Worm (Caenorhabditis elegans) whole organism, L3 larva: Measurements from ENCODE around the gene T28D9.16.
A peak's percentile ranks its signal among the peaks of the same experiment; 100 is the strongest.

Experiments
- R02D3.7 ChIP-seq: fragments of 150-350 bp; optimal IDR thresholded peaks from 2 replicates; lab custom pipeline; 2014; ENCODE audit warnings: missing biosample characterization, missing genetic modification characterization
- ZK546.5 ChIP-seq: sonication (generic microtip); optimal IDR thresholded peaks from 2 replicates; lab custom pipeline; 2017; ENCODE audit warnings: missing biosample characterization, missing genetic modification characterization
- aly-2 ChIP-seq: fragments of 150-350 bp; optimal IDR thresholded peaks from 2 replicates; lab custom pipeline; 2014; ENCODE audit warnings: missing biosample characterization, missing genetic modification characterization
- ama-1 ChIP-seq: fragments of 150-350 bp; optimal IDR thresholded peaks from 2 replicates; lab custom pipeline; 2018
- ceh-16 ChIP-seq: sonication (generic microtip); optimal IDR thresholded peaks from 2 replicates; lab custom pipeline; 2017; ENCODE audit warnings: missing biosample characterization, missing genetic modification characterization
- ceh-28 ChIP-seq: fragments of 150-350 bp; optimal IDR thresholded peaks from 2 replicates; lab custom pipeline; 2014; ENCODE audit warnings: missing biosample characterization, missing genetic modification reagents, missing genetic modification characterization
- ceh-82 ChIP-seq: fragments of 150-350 bp; optimal IDR thresholded peaks from 2 replicates; lab custom pipeline; 2014; ENCODE audit warnings: missing biosample characterization, missing genetic modification characterization
- ceh-9 ChIP-seq: sonication (generic microtip); optimal IDR thresholded peaks from 2 replicates; lab custom pipeline; 2018; ENCODE audit warnings: missing biosample characterization, missing genetic modification characterization
- daf-12 ChIP-seq: fragments of 150-350 bp; optimal IDR thresholded peaks from 2 replicates; lab custom pipeline; 2014; ENCODE audit warnings: missing biosample characterization, missing genetic modification reagents, missing genetic modification characterization
- egl-27 ChIP-seq: sonication (generic microtip); optimal IDR thresholded peaks from 4 replicates; lab custom pipeline; 2017; ENCODE audit warnings: missing biosample characterization, missing genetic modification reagents, missing genetic modification characterization
- egl-5 ChIP-seq: fragments of 150-350 bp; optimal IDR thresholded peaks from 2 replicates; lab custom pipeline; 2017; ENCODE audit warnings: missing biosample characterization, missing genetic modification reagents, missing genetic modification characterization, inconsistent platforms
- elt-1 ChIP-seq: fragments of 150-350 bp; optimal IDR thresholded peaks from 2 replicates; lab custom pipeline; 2014; ENCODE audit warnings: missing biosample characterization, missing genetic modification characterization
- elt-2 ChIP-seq: sonication (generic microtip); optimal IDR thresholded peaks from 2 replicates; lab custom pipeline; 2016; ENCODE audit warnings: missing genetic modification reagents, mild to moderate bottlenecking, missing genetic modification characterization, missing compliant biosample characterization
- elt-3 ChIP-seq, 3 experiments: fragments of 150-350 bp in 1 of 3; sonication (generic microtip) in 2 of 3; optimal IDR thresholded peaks; 2 replicates in 2 of 3; 4 replicates in 1 of 3; lab custom pipeline; 2014 to 2017; ENCODE audit warnings: missing biosample characterization in 3 of 3, missing genetic modification characterization in 3 of 3
- fkh-10 ChIP-seq: sonication (generic microtip); optimal IDR thresholded peaks from 2 replicates; lab custom pipeline; 2017; ENCODE audit warnings: missing biosample characterization, missing genetic modification reagents, missing genetic modification characterization
- fkh-2 ChIP-seq: fragments of 150-350 bp; optimal IDR thresholded peaks from 2 replicates; lab custom pipeline; 2014; ENCODE audit warnings: missing biosample characterization, missing genetic modification reagents, missing genetic modification characterization
- fos-1 ChIP-seq: fragments of 150-350 bp; optimal IDR thresholded peaks from 2 replicates; lab custom pipeline; 2014; ENCODE audit warnings: missing biosample characterization, missing genetic modification characterization
- hmg-11 ChIP-seq: sonication (generic microtip); optimal IDR thresholded peaks from 2 replicates; lab custom pipeline; 2016; ENCODE audit warnings: missing genetic modification characterization, missing compliant biosample characterization
- lin-15B ChIP-seq: fragments of 150-350 bp; optimal IDR thresholded peaks from 2 replicates; lab custom pipeline; 2014; ENCODE audit warnings: missing biosample characterization, missing genetic modification characterization
- lin-39 ChIP-seq: fragments of 150-350 bp; optimal IDR thresholded peaks from 2 replicates; lab custom pipeline; 2018; ENCODE audit warnings: missing biosample characterization, missing genetic modification reagents, missing genetic modification characterization
- lsy-12 ChIP-seq: sonication (generic microtip); optimal IDR thresholded peaks from 2 replicates; lab custom pipeline; 2016; ENCODE audit warnings: mild to moderate bottlenecking, missing genetic modification characterization, missing compliant biosample characterization
- mdl-1 ChIP-seq: fragments of 150-350 bp; optimal IDR thresholded peaks from 2 replicates; lab custom pipeline; 2014; ENCODE audit warnings: missing biosample characterization, missing genetic modification characterization
- nfya-1 ChIP-seq: sonication (generic microtip); optimal IDR thresholded peaks from 2 replicates; lab custom pipeline; 2017; ENCODE audit warnings: missing genetic modification characterization, mild to moderate bottlenecking, missing compliant biosample characterization, antibody characterized with exemption, moderate library complexity; ENCODE audit not compliant: insufficient read depth
- nhr-11 ChIP-seq: fragments of 150-350 bp; optimal IDR thresholded peaks from 2 replicates; lab custom pipeline; 2014; ENCODE audit warnings: missing biosample characterization, missing genetic modification characterization
- nhr-23 ChIP-seq: fragments of 150-350 bp; optimal IDR thresholded peaks from 2 replicates; lab custom pipeline; 2014; ENCODE audit warnings: missing biosample characterization, missing genetic modification reagents, missing genetic modification characterization
- nhr-237 ChIP-seq: fragments of 150-350 bp; optimal IDR thresholded peaks from 2 replicates; lab custom pipeline; 2014; ENCODE audit warnings: missing biosample characterization, missing genetic modification characterization
- nhr-25 ChIP-seq: sonication (generic microtip); optimal IDR thresholded peaks from 2 replicates; lab custom pipeline; 2017; ENCODE audit warnings: missing biosample characterization, missing genetic modification characterization
- nhr-28 ChIP-seq: fragments of 150-350 bp; optimal IDR thresholded peaks from 2 replicates; lab custom pipeline; 2014; ENCODE audit warnings: missing biosample characterization, missing genetic modification characterization
- nhr-43 ChIP-seq: sonication (generic microtip); optimal IDR thresholded peaks from 2 replicates; lab custom pipeline; 2016; ENCODE audit warnings: mild to moderate bottlenecking, missing genetic modification characterization, missing compliant biosample characterization; ENCODE audit not compliant: poor library complexity, severe bottlenecking
- nhr-76 ChIP-seq: fragments of 150-350 bp; sonication (generic microtip); optimal IDR thresholded peaks from 5 replicates; lab custom pipeline; 2014; ENCODE audit warnings: missing biosample characterization, missing genetic modification characterization
- nhr-77 ChIP-seq: fragments of 150-350 bp; optimal IDR thresholded peaks from 2 replicates; lab custom pipeline; 2014; ENCODE audit warnings: missing biosample characterization, missing genetic modification characterization
- pha-4 ChIP-seq: fragments of 150-350 bp; optimal IDR thresholded peaks from 2 replicates; lab custom pipeline; 2014; ENCODE audit warnings: missing biosample characterization, missing genetic modification reagents, missing genetic modification characterization
- pqm-1 ChIP-seq: fragments of 150-350 bp; optimal IDR thresholded peaks from 2 replicates; lab custom pipeline; 2017; ENCODE audit warnings: missing biosample characterization, missing genetic modification characterization, inconsistent platforms
- skn-1 ChIP-seq: fragments of 150-350 bp; optimal IDR thresholded peaks from 2 replicates; lab custom pipeline; 2014; ENCODE audit warnings: missing biosample characterization, missing genetic modification characterization
- snpc-4 ChIP-seq: fragments of 150-350 bp; optimal IDR thresholded peaks from 2 replicates; lab custom pipeline; 2014; ENCODE audit warnings: missing biosample characterization, missing genetic modification characterization
- zag-1 ChIP-seq: fragments of 150-350 bp; optimal IDR thresholded peaks from 2 replicates; lab custom pipeline; 2014; ENCODE audit warnings: missing biosample characterization, missing genetic modification characterization
- ztf-11 ChIP-seq: fragments of 150-350 bp; optimal IDR thresholded peaks from 2 replicates; lab custom pipeline; 2014; ENCODE audit warnings: missing biosample characterization, missing genetic modification characterization

T28D9.16 gene

ce11 chrII:6448656-6449055, 26.8 kb upstream of the T28D9.16 start:
- TF ChIP-seq ZK546.5: no peak
- no peak for TF ChIP-seq fos-1
- peak; percentile 53 for TF ChIP-seq elt-2
- peak; percentile 9 for TF ChIP-seq pqm-1
- no peak for TF ChIP-seq nhr-77 (tag; lab: Kevin White, UChicago)
- TF ChIP-seq nhr-76 (tag; lab: Kevin White, UChicago): no peak
- no peak for TF ChIP-seq elt-3 (tag; optimal IDR thresholded peaks at IDR 0.05; lab: Kevin White, UChicago)
- no peak for TF ChIP-seq hmg-11
- TF ChIP-seq R02D3.7: no peak
- TF ChIP-seq nhr-23: peak; percentile 14
- no peak for TF ChIP-seq egl-27
- no peak for TF ChIP-seq lin-15B (tag; lab: Kevin White, UChicago)
- peak; percentile 52 for TF ChIP-seq nhr-25 (tag; lab: Kevin White, UChicago)
- no peak for TF ChIP-seq zag-1 (tag; lab: Kevin White, UChicago)
- TF ChIP-seq nhr-237 (tag; lab: Kevin White, UChicago): no peak
- TF ChIP-seq elt-1 (tag; lab: Kevin White, UChicago): no peak
- no peak for TF ChIP-seq nhr-28
- TF ChIP-seq skn-1 (tag; lab: Kevin White, UChicago): no peak

- TF ChIP-seq elt-2 (peak; percentile 37), nhr-237 (tag; lab: Kevin White, UChicago) (no peak), fkh-10 (GFP tag; lab: Kevin White, UChicago) (no peak)
These were observed 25.8 kb upstream of the T28D9.16 start, which contains the start of gene nhr-22 for ce11 chrII:6449656-6450055. Gene nhr-22 (minus strand): TSS chrII:6449792.

- TF ChIP-seq nhr-76 (tag; lab: Kevin White, UChicago) (no peak), elt-1 (tag; lab: Kevin White, UChicago) (no peak), egl-5 (tag; lab: Kevin White, UChicago) (peak; percentile 12), pha-4 (tag; lab: Kevin White, UChicago) (peak; percentile 84), lin-15B (tag; lab: Kevin White, UChicago) (peak; percentile 64), nhr-43 (tag; lab: Kevin White, UChicago) (peak; percentile 6), elt-3 (tag; optimal IDR thresholded peaks at IDR 0.05; lab: Kevin White, UChicago) (no peak), elt-2 (peak; percentile 39), lsy-12 (tag; lab: Kevin White, UChicago) (no peak), nhr-11 (tag; lab: Kevin White, UChicago) (no peak), lin-39 (peak; percentile 42), nhr-25 (tag; lab: Kevin White, UChicago) (peak; percentile 71), ceh-9 (no peak), aly-2 (tag; lab: Kevin White, UChicago) (no peak), zag-1 (tag; lab: Kevin White, UChicago) (no peak), ceh-28 (tag; lab: Kevin White, UChicago) (no peak), ztf-11 (tag; lab: Kevin White, UChicago) (no peak), snpc-4 (tag; lab: Kevin White, UChicago) (peak; percentile 82), mdl-1 (tag; lab: Kevin White, UChicago) (no peak), fos-1 (no peak), ceh-82 (tag; lab: Kevin White, UChicago) (no peak), nfya-1 (tag; lab: Kevin White, UChicago) (peak; percentile 58), fkh-2 (tag; lab: Kevin White, UChicago) (no peak)
These were observed 22.1 kb upstream of the T28D9.16 start, which contains the start of gene atg-16.2 for ce11 chrII:6453341-6453806. Gene atg-16.2 (minus strand): TSS chrII:6453391.

- TF ChIP-seq ama-1 (lab: Kevin White, UChicago) (no peak), fkh-2 (tag; lab: Kevin White, UChicago) (no peak), ztf-11 (tag; lab: Kevin White, UChicago) (no peak), elt-3 (tag; optimal IDR thresholded peaks at IDR 0.05; lab: Kevin White, UChicago) (no peak), ZK546.5 (no peak), fos-1 (no peak), lsy-12 (tag; lab: Kevin White, UChicago) (no peak), elt-2 (no peak), lin-15B (tag; lab: Kevin White, UChicago) (no peak), nhr-11 (tag; lab: Kevin White, UChicago) (no peak), ceh-16 (tag; lab: Kevin White, UChicago) (no peak), egl-27 (no peak), mdl-1 (tag; lab: Kevin White, UChicago) (no peak), daf-12 (tag; lab: Kevin White, UChicago) (no peak), skn-1 (tag; lab: Kevin White, UChicago) (no peak)
These were observed 20.8 kb upstream of the T28D9.16 start, which contains the start of gene aptf-1 for ce11 chrII:6454671-6455070. Gene aptf-1 (plus strand): TSS chrII:6454971.
